Worm (Caenorhabditis elegans): ENCODE data around the gene C25F6.1.

The C25F6.1 gene

DNA sequence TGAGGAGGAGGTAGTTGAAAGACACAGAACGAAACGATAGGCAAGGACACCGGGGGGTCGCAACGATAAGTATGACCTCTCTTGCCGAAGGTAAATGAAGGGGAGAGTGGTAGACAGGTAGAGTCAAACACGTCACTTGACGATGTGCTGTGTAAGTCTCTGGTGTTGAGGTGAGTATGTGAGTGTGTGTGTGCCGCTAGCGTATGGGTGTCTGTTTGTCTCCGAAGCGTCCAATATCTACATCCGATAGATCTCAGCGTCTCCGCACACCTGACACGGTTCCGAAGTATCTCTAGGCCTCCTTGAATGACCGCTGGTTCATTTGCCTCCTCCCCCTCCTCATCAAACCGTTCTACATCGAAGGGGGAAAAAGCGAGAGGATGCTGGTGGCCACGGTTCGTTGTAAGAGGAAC is 11.1 kb upstream of the C25F6.1 start (continued):
- TF ChIP-seq him-1 (tag; optimal IDR thresholded peaks at IDR 0.05) (no peak), fkh-3 (tag; optimal IDR thresholded peaks at IDR 0.05) (no peak), let-607 (tag; optimal IDR thresholded peaks at IDR 0.05) (peak in 1 of 2 experiments; percentile 18), tbx-9 (tag; optimal IDR thresholded peaks at IDR 0.05; ENCODE audit: borderline replicate concordance) (no peak), B0019.2 (GFP tag; conservative IDR thresholded peaks at IDR 0.05) (no peak), D2030.7 (GFP tag; IDR thresholded peaks at IDR 0.05) (no peak), dpl-1 (GFP tag; optimal IDR thresholded peaks at IDR 0.05) (no peak), bed-2 (GFP tag; IDR thresholded peaks at IDR 0.05) (no peak), cebp-1 (GFP tag; IDR thresholded peaks at IDR 0.05) (no peak), cebp-1 (tag; optimal IDR thresholded peaks at IDR 0.05) (peak; percentile 56), sdz-38 (tag; optimal IDR thresholded peaks at IDR 0.05) (no peak), madf-3 (GFP tag; IDR thresholded peaks at IDR 0.05) (no peak), Y79H2A.3 (GFP tag; conservative IDR thresholded peaks at IDR 0.05) (no peak), mcd-1 (GFP tag; IDR thresholded peaks at IDR 0.05) (peak; percentile 34; the same call in 1 of the 2 replicates), F49E8.2 (tag; optimal IDR thresholded peaks at IDR 0.05; ENCODE audit: insufficient read depth) (no peak), snpc-1.3 (tag; optimal IDR thresholded peaks at IDR 0.05; ENCODE audit: insufficient read depth) (no peak), madf-6 (GFP tag; IDR thresholded peaks at IDR 0.05) (no peak), athp-1 (tag; optimal IDR thresholded peaks at IDR 0.05) (no peak), snpc-1.1 (tag; optimal IDR thresholded peaks at IDR 0.05; ENCODE audit: insufficient read depth) (no peak), nhr-179 (tag; optimal IDR thresholded peaks at IDR 0.05) (no peak), madf-10 (tag; optimal IDR thresholded peaks at IDR 0.05) (peak; percentile 11), pbrm-1 (GFP tag; IDR thresholded peaks at IDR 0.05) (0 out of 2 replicates have a peak, but pooled peaks have one; percentile 24), rpc-1 (optimal IDR thresholded peaks at IDR 0.05) (no peak), rpc-1 (tag; optimal IDR thresholded peaks at IDR 0.05) (no peak), F23B12.7 (tag; optimal IDR thresholded peaks at IDR 0.05; ENCODE audit: insufficient read depth) (no peak), F33H1.4 (GFP tag; IDR thresholded peaks at IDR 0.05) (no peak), snpc-4 (GFP tag; optimal IDR thresholded peaks at IDR 0.05) (no peak), snpc-4 (tag; optimal IDR thresholded peaks at IDR 0.05) (peak in 2 of 4 experiments; percentile 24), nhr-90 (tag; optimal IDR thresholded peaks at IDR 0.05) (no peak), gei-17 (GFP tag; optimal IDR thresholded peaks at IDR 0.05) (peak; percentile 30), egrh-3 (GFP tag; IDR thresholded peaks at IDR 0.05) (no peak; the same call in 1 of the 2 replicates), ceh-100 (GFP tag; IDR thresholded peaks at IDR 0.05) (no peak), pha-4 (tag; optimal IDR thresholded peaks at IDR 0.05) (no peak), unc-130 (GFP tag; optimal IDR thresholded peaks at IDR 0.05) (no peak), xnd-1 (tag; optimal IDR thresholded peaks at IDR 0.05) (no peak), Y67H2A.10 (GFP tag; conservative IDR thresholded peaks at IDR 0.05) (no peak), F10E7.11 (tag; optimal IDR thresholded peaks at IDR 0.05) (no peak), tlf-1 (GFP tag; optimal IDR thresholded peaks at IDR 0.05) (no peak), attf-5 (GFP tag; optimal IDR thresholded peaks at IDR 0.05) (no peak), lin-54 (GFP tag; optimal IDR thresholded peaks at IDR 0.05) (no peak), cebp-2 (GFP tag; IDR thresholded peaks at IDR 0.05) (no peak), mes-4 (tag; optimal IDR thresholded peaks at IDR 0.05) (no peak), madf-8 (GFP tag; conservative IDR thresholded peaks at IDR 0.05) (no peak), lsl-1 (GFP tag; optimal IDR thresholded peaks at IDR 0.05) (no peak), snpc-3.4 (tag; optimal IDR thresholded peaks at IDR 0.05) (no peak), hmg-1.2 (GFP tag; IDR thresholded peaks at IDR 0.05) (peak; percentile 38; the same call in 1 of the 2 replicates), dpff-1 (tag; optimal IDR thresholded peaks at IDR 0.05) (no peak), ztf-6 (GFP tag; IDR thresholded peaks at IDR 0.05) (no peak), zim-3 (tag; optimal IDR thresholded peaks at IDR 0.05) (no peak)

Measured in whole organism, young adult.